Worm (Caenorhabditis elegans) whole organism, young adult: ENCODE data around the gene C14A4.6.

Experiments used
- C06A6.2 ChIP-seq: fragments of 200-800 bp; sonication (Bioruptor generic); conservative IDR thresholded peaks from 2 replicates; pipeline ENCODE4 v1.3.6; 2022; ENCODE audit warnings: missing genetic modification characterization, missing compliant biosample characterization
- D2030.7 ChIP-seq: fragments of 200-800 bp; sonication (Bioruptor generic); IDR thresholded peaks from 2 replicates; pipeline ENCODE4 v1.3.6; 2022; ENCODE audit warnings: missing genetic modification reagents, missing genetic modification characterization, missing compliant biosample characterization
- F37B4.10 ChIP-seq: fragments of 200-800 bp; sonication (Bioruptor generic); IDR thresholded peaks from 2 replicates; pipeline ENCODE4 v1.3.6; 2022; ENCODE audit warnings: missing genetic modification characterization, missing compliant biosample characterization
- F52B5.7 ChIP-seq: sonication (generic microtip); optimal IDR thresholded peaks from 2 replicates; lab custom pipeline; 2016; ENCODE audit warnings: mild to moderate bottlenecking, missing genetic modification characterization, missing compliant biosample characterization
- F57C9.4 ChIP-seq: sonication (generic microtip); optimal IDR thresholded peaks from 2 replicates; lab custom pipeline; 2017; ENCODE audit warnings: mild to moderate bottlenecking, missing genetic modification characterization, missing compliant biosample characterization
- K12H6.12 ChIP-seq: fragments of 200-800 bp; sonication (Bioruptor generic); optimal IDR thresholded peaks from 2 replicates; lab custom pipeline; 2018; ENCODE audit warnings: mild to moderate bottlenecking, missing genetic modification characterization, missing compliant biosample characterization
- Y67H2A.10 ChIP-seq: fragments of 200-800 bp; sonication (Bioruptor generic); conservative IDR thresholded peaks from 2 replicates; pipeline ENCODE4 v1.3.6; 2022; ENCODE audit warnings: missing genetic modification reagents, missing genetic modification characterization, missing compliant biosample characterization
- Y79H2A.3 ChIP-seq: fragments of 200-800 bp; sonication (Bioruptor generic); conservative IDR thresholded peaks from 2 replicates; pipeline ENCODE4 v1.3.6; 2022; ENCODE audit warnings: missing genetic modification reagents, missing genetic modification characterization, missing compliant biosample characterization
- Y95B8A.8 ChIP-seq: fragments of 200-800 bp; sonication (Bioruptor generic); IDR thresholded peaks from 2 replicates; pipeline ENCODE4 v1.3.6; 2022; ENCODE audit warnings: missing genetic modification reagents, missing genetic modification characterization, missing compliant biosample characterization
- ama-1 ChIP-seq, 3 experiments: fragments of 150-350 bp in 1 of 3; sonication (generic microtip) in 2 of 3; optimal IDR thresholded peaks; 2 replicates each; lab custom pipeline; 2014 to 2018; ENCODE audit warnings: missing biosample characterization in 2 of 3, missing genetic modification characterization in 2 of 3, missing genetic modification reagents in 2 of 3
- atf-7 ChIP-seq: sonication (generic microtip); optimal IDR thresholded peaks from 2 replicates; lab custom pipeline; 2017; ENCODE audit warnings: mild to moderate bottlenecking, missing genetic modification characterization, missing compliant biosample characterization
- attf-3 ChIP-seq: fragments of 200-800 bp; sonication (Bioruptor generic); conservative IDR thresholded peaks from 2 replicates; pipeline ENCODE4 v1.3.6; 2022; ENCODE audit warnings: missing genetic modification reagents, missing genetic modification characterization, missing compliant biosample characterization
- attf-5 ChIP-seq: fragments of 200-800 bp; sonication (Bioruptor generic); optimal IDR thresholded peaks from 2 replicates; lab custom pipeline; 2018; ENCODE audit warnings: mild to moderate bottlenecking, missing genetic modification characterization, missing compliant biosample characterization
- attf-6 ChIP-seq: fragments of 200-800 bp; sonication (Bioruptor generic); IDR thresholded peaks from 2 replicates; pipeline ENCODE4 v1.3.6; 2022; ENCODE audit warnings: missing genetic modification reagents, missing genetic modification characterization, missing compliant biosample characterization
- bed-1 ChIP-seq: fragments of 200-800 bp; sonication (Bioruptor generic); IDR thresholded peaks from 2 replicates; pipeline ENCODE4 v1.3.6; 2022; ENCODE audit warnings: missing genetic modification reagents, missing genetic modification characterization, missing compliant biosample characterization
- ccch-3 ChIP-seq: fragments of 200-800 bp; sonication (Bioruptor generic); optimal IDR thresholded peaks from 2 replicates; lab custom pipeline; 2018; ENCODE audit warnings: mild to moderate bottlenecking, missing genetic modification characterization, missing compliant biosample characterization
- ceh-40 ChIP-seq: fragments of 200-800 bp; sonication (Bioruptor generic); IDR thresholded peaks from 2 replicates; pipeline ENCODE4 v1.3.6; 2022; ENCODE audit warnings: missing genetic modification characterization, missing compliant biosample characterization
- ceh-58 ChIP-seq: fragments of 200-800 bp; sonication (Bioruptor generic); IDR thresholded peaks from 2 replicates; pipeline ENCODE4 v1.3.6; 2022; ENCODE audit warnings: missing genetic modification characterization, missing compliant biosample characterization
- ceh-91 ChIP-seq: fragments of 200-800 bp; sonication (Bioruptor generic); IDR thresholded peaks from 2 replicates; pipeline ENCODE4 v1.3.6; 2022; ENCODE audit warnings: missing genetic modification reagents, missing genetic modification characterization, missing compliant biosample characterization
- chd-7 ChIP-seq: sonication (generic microtip); optimal IDR thresholded peaks from 2 replicates; lab custom pipeline; 2016; ENCODE audit warnings: mild to moderate bottlenecking, missing genetic modification characterization, moderate library complexity, missing compliant biosample characterization
- die-1 ChIP-seq: sonication (generic microtip); optimal IDR thresholded peaks from 2 replicates; lab custom pipeline; 2016; ENCODE audit warnings: missing genotype, mild to moderate bottlenecking, missing genetic modification characterization, missing compliant biosample characterization
- dox-1 ChIP-seq: fragments of 200-800 bp; sonication (Bioruptor generic); IDR thresholded peaks from 2 replicates; pipeline ENCODE4 v1.3.6; 2022; ENCODE audit warnings: missing genetic modification reagents, missing genetic modification characterization, missing compliant biosample characterization
- dpff-1 ChIP-seq: sonication (generic microtip); optimal IDR thresholded peaks from 2 replicates; lab custom pipeline; 2017; ENCODE audit warnings: mild to moderate bottlenecking, missing genetic modification characterization, missing compliant biosample characterization
- egl-44 ChIP-seq: fragments of 200-800 bp; sonication (Bioruptor generic); IDR thresholded peaks from 2 replicates; pipeline ENCODE4 v1.3.6; 2022; ENCODE audit warnings: missing genetic modification reagents, missing genetic modification characterization, missing compliant biosample characterization
- egrh-3 ChIP-seq: fragments of 200-800 bp; sonication (Bioruptor generic); IDR thresholded peaks from 2 replicates; pipeline ENCODE4 v1.3.6; 2022; ENCODE audit warnings: missing genetic modification reagents, missing genetic modification characterization, missing compliant biosample characterization
- ekl-4 ChIP-seq: fragments of 200-800 bp; sonication (Bioruptor generic); IDR thresholded peaks from 2 replicates; pipeline ENCODE4 v1.3.6; 2022; ENCODE audit warnings: missing genetic modification reagents, missing genetic modification characterization, missing compliant biosample characterization
- hmg-1.2 ChIP-seq: fragments of 200-800 bp; sonication (Bioruptor generic); IDR thresholded peaks from 2 replicates; pipeline ENCODE4 v1.3.6; 2022; ENCODE audit warnings: missing genetic modification reagents, missing genetic modification characterization, missing compliant biosample characterization
- hmg-20 ChIP-seq: fragments of 200-800 bp; sonication (Bioruptor generic); IDR thresholded peaks from 2 replicates; pipeline ENCODE4 v1.3.6; 2022; ENCODE audit warnings: missing genetic modification reagents, missing genetic modification characterization, missing compliant biosample characterization
- hsf-1 ChIP-seq: fragments of 200-800 bp; sonication (Bioruptor generic); IDR thresholded peaks from 2 replicates; pipeline ENCODE4 v1.3.6; 2022; ENCODE audit warnings: missing genetic modification reagents, missing genetic modification characterization, missing compliant biosample characterization
- let-607 ChIP-seq, 2 experiments: fragments of 200-800 bp in 1 of 2; sonication (Bioruptor generic) in 1 of 2; sonication (generic microtip) in 1 of 2; optimal IDR thresholded peaks; 2 replicates each; lab custom pipeline; 2016 to 2018; ENCODE audit warnings: mild to moderate bottlenecking in 2 of 2, missing compliant biosample characterization in 2 of 2, missing genetic modification characterization in 2 of 2, moderate library complexity in 2 of 2, missing genotype in 1 of 2
- lin-26 ChIP-seq: fragments of 200-800 bp; sonication (Bioruptor generic); IDR thresholded peaks from 2 replicates; pipeline ENCODE4 v1.3.6; 2022; ENCODE audit warnings: missing genetic modification reagents, missing genetic modification characterization, missing compliant biosample characterization
- lin-40 ChIP-seq: sonication (generic microtip); optimal IDR thresholded peaks from 2 replicates; lab custom pipeline; 2016; ENCODE audit warnings: missing genetic modification characterization, mild to moderate bottlenecking, missing compliant biosample characterization, missing genotype, missing genetic modification reagents
- lsl-1 ChIP-seq: fragments of 200-800 bp; sonication (Bioruptor generic); optimal IDR thresholded peaks from 2 replicates; lab custom pipeline; 2018; ENCODE audit warnings: mild to moderate bottlenecking, missing genetic modification characterization, moderate library complexity, missing compliant biosample characterization
- nfya-1 ChIP-seq: sonication (generic microtip); optimal IDR thresholded peaks from 2 replicates; lab custom pipeline; 2017; ENCODE audit warnings: antibody characterized with exemption, missing compliant biosample characterization, missing genetic modification characterization, borderline replicate concordance; ENCODE audit not compliant: insufficient read depth
- nfya-2 ChIP-seq: fragments of 200-800 bp; sonication (Bioruptor generic); IDR thresholded peaks from 2 replicates; pipeline ENCODE4 v1.3.6; 2022; ENCODE audit warnings: missing genetic modification reagents, missing genetic modification characterization, missing compliant biosample characterization
- nfyb-1 ChIP-seq: fragments of 200-800 bp; sonication (Bioruptor generic); IDR thresholded peaks from 2 replicates; pipeline ENCODE4 v1.3.6; 2022; ENCODE audit warnings: missing genetic modification reagents, missing genetic modification characterization, missing compliant biosample characterization
- nhr-120 ChIP-seq: fragments of 200-800 bp; sonication (Bioruptor generic); IDR thresholded peaks from 2 replicates; pipeline ENCODE4 v1.3.6; 2022; ENCODE audit warnings: missing genetic modification characterization, missing compliant biosample characterization
- nhr-27 ChIP-seq: fragments of 200-800 bp; sonication (Bioruptor generic); optimal IDR thresholded peaks from 2 replicates; lab custom pipeline; 2018; ENCODE audit warnings: mild to moderate bottlenecking, missing genetic modification characterization, moderate library complexity, missing compliant biosample characterization
- sea-2 ChIP-seq: fragments of 200-800 bp; sonication (Bioruptor generic); IDR thresholded peaks from 2 replicates; pipeline ENCODE4 v1.3.6; 2022; ENCODE audit warnings: missing genetic modification characterization, missing compliant biosample characterization
- tbx-9 ChIP-seq: sonication (generic microtip); optimal IDR thresholded peaks from 2 replicates; lab custom pipeline; 2016; ENCODE audit warnings: borderline replicate concordance, missing genetic modification characterization, inconsistent platforms, missing compliant biosample characterization
- zfh-2 ChIP-seq: fragments of 200-800 bp; sonication (Bioruptor generic); conservative IDR thresholded peaks from 2 replicates; pipeline ENCODE4 v1.3.6; 2022; ENCODE audit warnings: missing genetic modification reagents, missing genetic modification characterization, missing compliant biosample characterization
- ztf-18 ChIP-seq: sonication (generic microtip); optimal IDR thresholded peaks from 2 replicates; lab custom pipeline; 2016; ENCODE audit warnings: missing genotype, mild to moderate bottlenecking, missing genetic modification characterization, missing compliant biosample characterization
- ztf-26 ChIP-seq: sonication (generic microtip); optimal IDR thresholded peaks from 2 replicates; lab custom pipeline; 2017; ENCODE audit warnings: missing genetic modification characterization, missing compliant biosample characterization

C14A4.6 gene

DNA sequence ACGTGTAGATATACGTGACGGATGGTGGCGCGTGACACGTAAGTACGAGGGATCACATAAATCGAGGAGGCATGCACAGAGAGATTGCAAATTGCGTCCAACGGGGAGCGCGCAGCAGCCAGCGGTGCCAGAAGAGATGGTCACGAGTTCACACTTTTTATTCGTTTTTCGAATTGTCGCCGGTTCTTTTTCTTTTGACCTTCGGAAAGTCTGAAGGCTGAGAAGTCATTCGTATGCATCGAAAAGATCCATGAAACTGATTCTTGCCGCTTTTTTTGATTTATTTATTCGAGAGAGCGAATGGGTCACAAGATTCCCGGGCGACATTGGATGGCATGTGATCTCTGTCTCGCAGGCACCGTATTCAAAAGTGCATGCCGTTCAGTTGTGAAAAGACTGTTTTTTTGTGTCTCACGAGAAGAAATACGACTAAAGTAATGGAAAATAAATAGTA is 35.6 kb downstream of the C14A4.6 start (continued):
- TF ChIP-seq bed-1 (GFP tag; lab: Robert Waterston, UW): 0 out of 2 replicates have a peak, but pooled peaks have one; percentile 4
- TF ChIP-seq egrh-3 (GFP tag; lab: Robert Waterston, UW): no peak
- TF ChIP-seq attf-5 (GFP tag; lab: Kevin White, UChicago): peak; percentile 37
- peak; percentile 78 for TF ChIP-seq zfh-2
- TF ChIP-seq dox-1: peak; percentile 53; the same call in 1 of the 2 replicates
- TF ChIP-seq dpff-1 (tag; lab: Kevin White, UChicago): no peak
- peak; percentile 28; the same call in 1 of the 2 replicates for TF ChIP-seq lin-26 (GFP tag; lab: Robert Waterston, UW)
- peak; percentile 4 for TF ChIP-seq lin-40
- TF ChIP-seq chd-7 (tag; lab: Kevin White, UChicago): peak; percentile 38
- TF ChIP-seq C06A6.2 (GFP tag; lab: Robert Waterston, UW): peak; percentile 48
- 0 out of 2 replicates have a peak, but pooled peaks have one; percentile 13 for TF ChIP-seq hsf-1 (GFP tag; lab: Robert Waterston, UW)
- TF ChIP-seq ztf-26 (tag; lab: Kevin White, UChicago): peak; percentile 44
- peak; percentile 50; the same call in 1 of the 2 replicates for TF ChIP-seq ekl-4 (GFP tag; lab: Robert Waterston, UW)
- no peak for TF ChIP-seq ztf-18
- 0 out of 2 replicates have a peak, but pooled peaks have one; percentile 24 for TF ChIP-seq Y95B8A.8 (GFP tag; lab: Robert Waterston, UW)
- TF ChIP-seq, all 124 proteins: peak for 24

DNA sequence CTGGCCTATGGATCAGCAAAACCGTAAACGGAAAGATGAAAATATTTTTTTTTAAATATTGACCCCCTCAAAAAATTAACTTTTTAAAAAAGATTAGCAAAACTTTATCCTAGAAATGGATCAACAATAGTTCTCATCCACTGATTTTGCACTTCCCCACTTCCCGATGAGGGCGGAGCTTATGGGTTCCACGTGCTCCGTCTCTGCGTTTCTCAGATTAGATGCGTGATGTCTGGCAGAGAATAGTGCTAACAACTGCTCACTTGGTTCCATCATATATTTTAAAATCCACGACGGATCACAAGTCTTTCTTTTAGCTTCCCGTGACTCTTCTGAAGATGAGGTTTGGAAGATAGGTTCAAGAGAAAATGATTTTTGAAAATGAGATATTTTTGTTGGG is 36.2 kb downstream of the C14A4.6 start:
- no peak for TF ChIP-seq F52B5.7
- no peak for TF ChIP-seq atf-7 (tag; lab: Kevin White, UChicago)
- no peak for TF ChIP-seq nfya-1 (tag; lab: Kevin White, UChicago)
- no peak for TF ChIP-seq ceh-58 (GFP tag; lab: Robert Waterston, UW)
- no peak for TF ChIP-seq let-607 (tag; optimal IDR thresholded peaks at IDR 0.05; lab: Kevin White, UChicago)
- peak; percentile 22 for TF ChIP-seq K12H6.12 (tag; lab: Kevin White, UChicago)
- no peak for TF ChIP-seq hmg-1.2 (GFP tag; lab: Robert Waterston, UW)
- TF ChIP-seq nfya-2 (GFP tag; lab: Robert Waterston, UW): no peak

DNA sequence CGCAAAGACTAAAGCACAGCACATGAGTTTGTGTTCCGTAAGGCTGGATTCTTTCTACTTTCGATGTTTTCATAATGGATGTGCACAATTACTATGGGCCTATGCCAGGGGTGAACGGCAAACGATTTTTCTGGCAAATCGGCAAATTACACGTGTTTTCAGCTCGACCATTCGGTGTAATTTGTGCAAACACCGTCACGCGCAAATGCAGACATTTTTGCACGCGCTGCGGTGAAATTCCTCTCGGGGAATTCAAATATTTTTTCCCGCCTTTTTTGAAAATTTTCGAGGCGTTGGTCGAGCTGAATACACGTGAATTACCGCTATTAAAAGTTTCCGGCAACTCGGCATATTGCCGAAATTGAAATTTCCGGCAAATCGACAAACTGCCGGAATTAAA is 37.0 kb downstream of the C14A4.6 start:
- TF ChIP-seq ekl-4 (GFP tag; lab: Robert Waterston, UW) (0 out of 2 replicates have a peak, but pooled peaks have one; percentile 19), ceh-58 (GFP tag; lab: Robert Waterston, UW) (0 out of 2 replicates have a peak, but pooled peaks have one; percentile 25), Y79H2A.3 (GFP tag; lab: Robert Waterston, UW) (0 out of 2 replicates have a peak, but pooled peaks have one; percentile 28), F37B4.10 (GFP tag; lab: Robert Waterston, UW) (0 out of 2 replicates have a peak, but pooled peaks have one; percentile 64)

DNA sequence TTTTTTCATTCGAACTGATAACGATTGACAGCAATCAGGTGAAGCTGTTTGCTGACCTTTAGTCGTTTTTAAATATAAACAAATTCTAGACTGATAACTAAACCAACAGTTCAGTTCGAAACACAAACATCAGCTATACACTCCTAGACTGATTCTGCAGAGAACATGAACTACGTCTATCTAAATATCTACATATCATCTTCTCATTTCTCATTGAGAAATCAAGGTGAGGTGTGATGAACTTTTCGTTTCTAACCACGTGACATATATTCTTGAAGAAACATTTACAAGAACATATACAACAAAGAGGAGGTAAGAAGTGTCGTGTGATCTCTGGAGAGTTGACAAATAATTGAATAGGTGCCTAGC is 37.4 kb downstream of the C14A4.6 start:
- no peak for TF ChIP-seq ccch-3 (GFP tag; lab: Kevin White, UChicago)
- no peak for TF ChIP-seq nhr-27 (tag; lab: Kevin White, UChicago)
- no peak for TF ChIP-seq F57C9.4
- TF ChIP-seq attf-3 (GFP tag; lab: Robert Waterston, UW): no peak
- TF ChIP-seq sea-2 (GFP tag; lab: Robert Waterston, UW): no peak
- TF ChIP-seq attf-6 (GFP tag; lab: Robert Waterston, UW): no peak
- 0 out of 2 replicates have a peak, but pooled peaks have one; percentile 6 for TF ChIP-seq nfyb-1 (GFP tag; lab: Robert Waterston, UW)
- no peak for TF ChIP-seq C06A6.2 (GFP tag; lab: Robert Waterston, UW)
- no peak for TF ChIP-seq ama-1 (optimal IDR thresholded peaks at IDR 0.05; lab: Kevin White, UChicago)
- TF ChIP-seq ama-1 (GFP tag; optimal IDR thresholded peaks at IDR 0.05; lab: Kevin White, UChicago): no peak
- TF ChIP-seq dpff-1 (tag; lab: Kevin White, UChicago): no peak
- TF ChIP-seq ceh-40 (GFP tag; lab: Robert Waterston, UW): no peak
- TF ChIP-seq tbx-9 (tag; lab: Kevin White, UChicago): no peak
- TF ChIP-seq lsl-1 (GFP tag; lab: Kevin White, UChicago): no peak
- no peak for TF ChIP-seq D2030.7 (GFP tag; lab: Robert Waterston, UW)
- no peak for TF ChIP-seq die-1 (tag; lab: Kevin White, UChicago)
- TF ChIP-seq ceh-91 (GFP tag; lab: Robert Waterston, UW): no peak
- no peak for TF ChIP-seq hmg-20 (GFP tag; lab: Robert Waterston, UW)
- no peak for TF ChIP-seq nhr-120 (GFP tag; lab: Robert Waterston, UW)
- TF ChIP-seq egl-44 (GFP tag; lab: Robert Waterston, UW): 0 out of 2 replicates have a peak, but pooled peaks have one; percentile 48
- TF ChIP-seq Y67H2A.10: no peak
